Worm (Caenorhabditis elegans): ENCODE results near the gene F32D8.2.

DNA sequence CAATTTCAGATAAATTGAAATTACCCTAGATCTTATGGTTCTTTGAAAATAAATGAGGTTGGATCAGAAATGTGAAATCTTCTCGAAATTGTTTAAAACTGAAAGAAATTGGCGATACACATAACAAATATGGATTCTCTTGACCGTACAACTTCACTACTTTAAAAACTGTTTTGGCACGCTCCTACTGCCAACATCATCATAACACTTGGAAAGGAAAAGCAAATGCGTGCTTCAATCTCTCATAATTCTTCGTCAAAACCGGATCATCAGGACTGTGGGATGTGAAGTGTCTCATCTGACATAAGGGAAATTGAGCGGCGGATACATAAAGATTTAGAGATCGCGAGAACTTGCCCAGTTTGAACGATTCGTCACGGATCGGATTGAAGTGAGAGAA is 14.5 kb downstream of the F32D8.2 start, which contains the start of gene F32D8.7:
- no peak for TF ChIP-seq fkh-2 (tag; optimal IDR thresholded peaks at IDR 0.05)
- TF ChIP-seq nhr-76 (tag; optimal IDR thresholded peaks at IDR 0.05) = no peak
- TF ChIP-seq nhr-77 (tag; optimal IDR thresholded peaks at IDR 0.05) = no peak
- no peak for TF ChIP-seq fos-1 (tag; optimal IDR thresholded peaks at IDR 0.05)
- TF ChIP-seq lin-39 (tag; optimal IDR thresholded peaks at IDR 0.05) = no peak
- TF ChIP-seq snpc-4 (tag; optimal IDR thresholded peaks at IDR 0.05) = no peak
- TF ChIP-seq unc-62 (GFP tag; optimal IDR thresholded peaks at IDR 0.05) = no peak
- no peak for TF ChIP-seq skn-1 (tag; optimal IDR thresholded peaks at IDR 0.05)
- TF ChIP-seq nhr-12 (tag; optimal IDR thresholded peaks at IDR 0.05) = no peak
- TF ChIP-seq nhr-28 (tag; optimal IDR thresholded peaks at IDR 0.05) = no peak
- TF ChIP-seq zag-1 (tag; optimal IDR thresholded peaks at IDR 0.05) = no peak
- TF ChIP-seq jun-1 (tag; optimal IDR thresholded peaks at IDR 0.05) = no peak
- no peak for TF ChIP-seq ama-1 (optimal IDR thresholded peaks at IDR 0.05)
